Worm (Caenorhabditis elegans) whole organism, L3 larva: ENCODE results near the gene npr-5.
A peak's percentile ranks its signal among the peaks of the same experiment; 100 is the strongest.

Source experiments
- ama-1 ChIP-seq: fragments of 150-350 bp; optimal IDR thresholded peaks from 2 replicates; lab custom pipeline; 2018
- ceh-28 ChIP-seq: fragments of 150-350 bp; optimal IDR thresholded peaks from 2 replicates; lab custom pipeline; 2014; ENCODE audit warnings: missing biosample characterization, missing genetic modification reagents, missing genetic modification characterization
- nhr-237 ChIP-seq: fragments of 150-350 bp; optimal IDR thresholded peaks from 2 replicates; lab custom pipeline; 2014; ENCODE audit warnings: missing biosample characterization, missing genetic modification characterization
- nhr-28 ChIP-seq: fragments of 150-350 bp; optimal IDR thresholded peaks from 2 replicates; lab custom pipeline; 2014; ENCODE audit warnings: missing biosample characterization, missing genetic modification characterization
- nhr-77 ChIP-seq: fragments of 150-350 bp; optimal IDR thresholded peaks from 2 replicates; lab custom pipeline; 2014; ENCODE audit warnings: missing biosample characterization, missing genetic modification characterization
- pqm-1 ChIP-seq: fragments of 150-350 bp; optimal IDR thresholded peaks from 2 replicates; lab custom pipeline; 2017; ENCODE audit warnings: missing biosample characterization, missing genetic modification characterization, inconsistent platforms
- skn-1 ChIP-seq: fragments of 150-350 bp; optimal IDR thresholded peaks from 2 replicates; lab custom pipeline; 2014; ENCODE audit warnings: missing biosample characterization, missing genetic modification characterization
- unc-62 ChIP-seq: fragments of 150-350 bp; sonication (generic microtip); optimal IDR thresholded peaks from 4 replicates; lab custom pipeline; 2014; ENCODE audit warnings: missing biosample characterization, missing genetic modification reagents, missing genetic modification characterization
- zag-1 ChIP-seq: fragments of 150-350 bp; optimal IDR thresholded peaks from 2 replicates; lab custom pipeline; 2014; ENCODE audit warnings: missing biosample characterization, missing genetic modification characterization

DNA sequence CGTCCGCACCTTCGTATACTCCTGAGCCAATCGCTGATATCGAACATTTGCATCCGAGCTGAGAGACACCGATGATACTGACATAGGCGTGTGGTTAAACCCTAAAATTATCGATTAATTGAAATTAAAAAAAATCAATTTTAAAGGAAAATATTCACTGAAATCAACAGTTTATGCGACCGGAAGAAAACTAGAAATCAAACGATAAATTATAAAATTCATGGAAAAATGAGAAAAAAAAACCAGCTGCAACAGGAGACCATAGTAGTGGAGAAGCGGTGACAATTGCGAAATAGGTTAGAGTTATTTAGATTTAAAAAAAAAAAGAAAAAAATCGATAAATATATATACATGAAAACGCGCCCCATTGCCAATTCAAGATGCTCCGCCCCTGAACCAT lies 23.1 kb upstream of the npr-5 start, which contains the start of gene F33E11.3:
- no peak for TF ChIP-seq nhr-237 (tag; lab: Kevin White, UChicago)
- no peak for TF ChIP-seq skn-1 (tag; lab: Kevin White, UChicago)
- no peak for TF ChIP-seq nhr-77
- no peak for TF ChIP-seq nhr-28 (tag; lab: Kevin White, UChicago)
- no peak for TF ChIP-seq pqm-1 (tag; lab: Kevin White, UChicago)
- TF ChIP-seq unc-62 (GFP tag; lab: Kevin White, UChicago) = no peak
- TF ChIP-seq ceh-28 (tag; lab: Kevin White, UChicago) = peak; percentile 43
- TF ChIP-seq zag-1 (tag; lab: Kevin White, UChicago) = no peak
- TF ChIP-seq ama-1 (lab: Kevin White, UChicago) = no peak
